Fruit fly (Drosophila melanogaster) whole organism, prepupa: ENCODE measurements around the gene Sirt7.

ENCODE experiments used
- CG6808 ChIP-seq: fragments of 200-800 bp; sonication (Bioruptor generic); optimal IDR thresholded peaks from 3 replicates; lab custom pipeline; 2017; ENCODE audit warnings: missing biosample characterization, missing genetic modification characterization, mild to moderate bottlenecking, moderate library complexity, missing genetic modification reagents
- CG9139 ChIP-seq: fragments of 200-800 bp; sonication (Bioruptor generic); optimal IDR thresholded peaks from 3 replicates; lab custom pipeline; 2017; ENCODE audit warnings: missing biosample characterization, mild to moderate bottlenecking, missing genetic modification characterization
- Eip78C ChIP-seq: fragments of 200-800 bp; sonication (Bioruptor generic); peaks from one replicate; lab custom pipeline; 2016; ENCODE audit warnings: missing biosample characterization, missing genetic modification characterization
- Sox102F ChIP-seq: fragments of 200-800 bp; sonication (Bioruptor generic); optimal IDR thresholded peaks from 2 replicates; lab custom pipeline; 2016; ENCODE audit warnings: missing biosample characterization, mild to moderate bottlenecking, missing genetic modification characterization
- achi ChIP-seq: fragments of 200-800 bp; sonication (Bioruptor generic); optimal IDR thresholded peaks from 3 replicates; lab custom pipeline; 2016; ENCODE audit warnings: missing biosample characterization, missing genetic modification characterization

- no peak for TF ChIP-seq Sox102F
- TF ChIP-seq CG9139 = no peak
- peak; percentile 57 for TF ChIP-seq Eip78C
- no peak for TF ChIP-seq CG6808 (GFP tag; lab: Kevin White, UChicago)
- TF ChIP-seq achi (GFP tag; lab: Kevin White, UChicago) = no peak
Observed at dm6 chr3R:29082511-29083296, 27.0 kb downstream of the Sirt7 start.
